Fruit fly (Drosophila melanogaster) whole organism, embryonic: ENCODE data around the gene HDAC6.

Experiments used
- Adf1 ChIP-seq: fragments of 200-800 bp; sonication (Bioruptor generic); IDR thresholded peaks from 2 replicates; pipeline ENCODE4 v1.3.6; 2022; ENCODE audit warnings: missing biosample characterization, missing genetic modification characterization
- Bdp1 ChIP-seq: fragments of 200-800 bp; sonication (Bioruptor generic); optimal IDR thresholded peaks from 3 replicates; lab custom pipeline; 2016; ENCODE audit warnings: missing biosample characterization, missing genetic modification characterization
- CG12071 ChIP-seq: fragments of 200-800 bp; sonication (Bioruptor generic); optimal IDR thresholded peaks from 3 replicates; lab custom pipeline; 2018; ENCODE audit warnings: missing biosample characterization, mild to moderate bottlenecking, missing genetic modification characterization
- CG12155 ChIP-seq: fragments of 200-800 bp; sonication (Bioruptor generic); optimal IDR thresholded peaks from 3 replicates; lab custom pipeline; 2016; ENCODE audit warnings: missing biosample characterization, missing genetic modification characterization
- CG12299 ChIP-seq: fragments of 200-800 bp; sonication (Bioruptor generic); optimal IDR thresholded peaks from 2 replicates; lab custom pipeline; 2018; ENCODE audit warnings: missing biosample characterization, mild to moderate bottlenecking, missing genetic modification characterization
- CG14710 ChIP-seq: fragments of 200-800 bp; sonication (Bioruptor generic); optimal IDR thresholded peaks from 3 replicates; lab custom pipeline; 2019; ENCODE audit warnings: missing biosample characterization, mild to moderate bottlenecking, missing genetic modification characterization, moderate library complexity
- CG1529 ChIP-seq: fragments of 200-800 bp; sonication (Bioruptor generic); optimal IDR thresholded peaks from 3 replicates; lab custom pipeline; 2018; ENCODE audit warnings: missing biosample characterization, missing genetic modification characterization
- CG16863 ChIP-seq: fragments of 200-800 bp; sonication (Bioruptor generic); optimal IDR thresholded peaks from 3 replicates; lab custom pipeline; 2016; ENCODE audit warnings: missing biosample characterization, missing genetic modification characterization
- CG18262 ChIP-seq: fragments of 200-800 bp; optimal IDR thresholded peaks from 3 replicates; lab custom pipeline; 2019; ENCODE audit warnings: missing biosample characterization, mild to moderate bottlenecking, missing genetic modification characterization, moderate library complexity
- CG1832 ChIP-seq: fragments of 200-800 bp; sonication (Bioruptor generic); optimal IDR thresholded peaks from 2 replicates; lab custom pipeline; 2017; ENCODE audit warnings: missing biosample characterization, mild to moderate bottlenecking, missing genetic modification characterization, inconsistent platforms
- CG2116 ChIP-seq: fragments of 200-800 bp; sonication (Bioruptor generic); optimal IDR thresholded peaks from 3 replicates; lab custom pipeline; 2018; ENCODE audit warnings: missing biosample characterization, mild to moderate bottlenecking, missing genetic modification characterization
- CG2889 ChIP-seq: fragments of 200-800 bp; sonication (Bioruptor generic); IDR thresholded peaks from 3 replicates; pipeline ENCODE4 v1.3.6; 2022; ENCODE audit warnings: missing biosample characterization, missing genetic modification characterization
- CG31388 ChIP-seq: fragments of 200-800 bp; sonication (Bioruptor generic); optimal IDR thresholded peaks from 2 replicates; lab custom pipeline; 2016; ENCODE audit warnings: missing biosample characterization, missing genetic modification characterization
- CG33213 ChIP-seq: fragments of 200-800 bp; sonication (Bioruptor generic); optimal IDR thresholded peaks from 3 replicates; lab custom pipeline; 2016; ENCODE audit warnings: missing biosample characterization, missing genetic modification characterization
- CG4820 ChIP-seq: fragments of 200-800 bp; sonication (Bioruptor generic); optimal IDR thresholded peaks from 3 replicates; lab custom pipeline; 2016; ENCODE audit warnings: missing biosample characterization, missing genetic modification characterization
- CG5180 ChIP-seq: fragments of 200-800 bp; sonication (Bioruptor generic); optimal IDR thresholded peaks from 3 replicates; lab custom pipeline; 2017; ENCODE audit warnings: missing biosample characterization, missing genetic modification characterization, mild to moderate bottlenecking, moderate library complexity, missing genetic modification reagents
- CG6854 ChIP-seq: fragments of 200-800 bp; sonication (Bioruptor generic); optimal IDR thresholded peaks from 3 replicates; lab custom pipeline; 2017; ENCODE audit warnings: missing biosample characterization, mild to moderate bottlenecking, missing genetic modification characterization
- CG7987 ChIP-seq: fragments of 200-800 bp; sonication (Bioruptor generic); optimal IDR thresholded peaks from 2 replicates; lab custom pipeline; 2018; ENCODE audit warnings: missing biosample characterization, mild to moderate bottlenecking, missing genetic modification characterization, moderate library complexity
- CG8281 ChIP-seq: fragments of 200-800 bp; sonication (Bioruptor generic); optimal IDR thresholded peaks from 2 replicates; lab custom pipeline; 2018; ENCODE audit warnings: missing biosample characterization, mild to moderate bottlenecking, missing genetic modification characterization, moderate library complexity
- CG8388 ChIP-seq: fragments of 200-800 bp; sonication (Bioruptor generic); optimal IDR thresholded peaks from 2 replicates; lab custom pipeline; 2019; ENCODE audit warnings: missing biosample characterization, mild to moderate bottlenecking, missing genetic modification characterization, moderate library complexity
- CG9932 ChIP-seq: fragments of 200-800 bp; sonication (Bioruptor generic); IDR thresholded peaks from 2 replicates; pipeline ENCODE4 v1.3.6; 2022; ENCODE audit warnings: missing biosample characterization, missing genetic modification characterization
- CTCF ChIP-seq: fragments of 200-800 bp; sonication (Bioruptor generic); optimal IDR thresholded peaks from 2 replicates; lab custom pipeline; 2017; ENCODE audit warnings: missing biosample characterization, mild to moderate bottlenecking, missing genetic modification characterization, moderate library complexity
- CoRest ChIP-seq: fragments of 200-800 bp; sonication (Bioruptor generic); optimal IDR thresholded peaks from 3 replicates; lab custom pipeline; 2018; ENCODE audit warnings: missing biosample characterization, mild to moderate bottlenecking, missing genetic modification characterization, moderate library complexity
- Deaf1 ChIP-seq: fragments of 200-800 bp; optimal IDR thresholded peaks from 3 replicates; lab custom pipeline; 2019; ENCODE audit warnings: missing biosample characterization, mild to moderate bottlenecking, missing genetic modification characterization, moderate library complexity
- Dfd ChIP-seq, 2 experiments: fragments of >200 bp; optimal IDR thresholded peaks; 2 replicates each; lab custom pipeline; 2017; ENCODE audit warnings: missing biosample characterization in 2 of 2, missing genetic modification characterization in 2 of 2
- Dref ChIP-seq: fragments of 200-800 bp; sonication (Bioruptor generic); IDR thresholded peaks from 2 replicates; pipeline ENCODE4 v1.3.6; 2022; ENCODE audit warnings: missing biosample characterization, missing genetic modification characterization
- H2.0 ChIP-seq: fragments of 200-800 bp; sonication (Bioruptor generic); IDR thresholded peaks from 2 replicates; pipeline ENCODE4 v1.3.6; 2022; ENCODE audit warnings: missing biosample characterization, missing genetic modification characterization
- Hey ChIP-seq: fragments of 200-800 bp; sonication (Bioruptor generic); optimal IDR thresholded peaks from 3 replicates; lab custom pipeline; 2018; ENCODE audit warnings: missing biosample characterization, mild to moderate bottlenecking, missing genetic modification characterization
- Hr39 ChIP-seq: fragments of >200 bp; optimal IDR thresholded peaks from 2 replicates; lab custom pipeline; 2017
- Hsf ChIP-seq: fragments of 200-800 bp; sonication (Bioruptor generic); optimal IDR thresholded peaks from 3 replicates; lab custom pipeline; 2016; ENCODE audit warnings: missing biosample characterization, missing genetic modification characterization
- NfI ChIP-seq: fragments of 200-800 bp; sonication (Bioruptor generic); optimal IDR thresholded peaks from 3 replicates; lab custom pipeline; 2018; ENCODE audit warnings: missing biosample characterization, mild to moderate bottlenecking, missing genetic modification characterization, moderate library complexity
- Ptx1 ChIP-seq: fragments of 200-800 bp; sonication (Bioruptor generic); IDR thresholded peaks from 2 replicates; pipeline ENCODE4 v1.3.6; 2022; ENCODE audit warnings: missing biosample characterization, missing genetic modification characterization
- Ravus ChIP-seq: fragments of 200-800 bp; sonication (Bioruptor generic); IDR thresholded peaks from 2 replicates; pipeline ENCODE4 v1.3.6; 2022; ENCODE audit warnings: missing biosample characterization, missing genetic modification characterization
- Rfx ChIP-seq: fragments of 200-800 bp; sonication (Bioruptor generic); IDR thresholded peaks from 2 replicates; pipeline ENCODE4 v1.3.6; 2022; ENCODE audit warnings: missing biosample characterization, missing genetic modification characterization
- Sry-δ ChIP-seq: fragments of 200-800 bp; sonication (Bioruptor generic); optimal IDR thresholded peaks from 2 replicates; lab custom pipeline; 2016; ENCODE audit warnings: missing biosample characterization, missing genetic modification characterization
- Xbp1 ChIP-seq: fragments of 200-800 bp; sonication (Bioruptor generic); optimal IDR thresholded peaks from 3 replicates; lab custom pipeline; 2016; ENCODE audit warnings: missing biosample characterization, mild to moderate bottlenecking, missing genetic modification characterization
- abd-A ChIP-seq: fragments of 200-800 bp; sonication (Bioruptor generic); optimal IDR thresholded peaks from 3 replicates; lab custom pipeline; 2019; ENCODE audit warnings: missing biosample characterization, mild to moderate bottlenecking, missing genetic modification characterization, moderate library complexity
- ase ChIP-seq: fragments of 200-800 bp; sonication (Bioruptor generic); IDR thresholded peaks from 3 replicates; pipeline ENCODE4 v1.3.6; 2022; ENCODE audit warnings: missing biosample characterization, missing genetic modification characterization
- chn ChIP-seq: fragments of 200-800 bp; sonication (Bioruptor generic); optimal IDR thresholded peaks from 2 replicates; lab custom pipeline; 2016; ENCODE audit warnings: missing biosample characterization, missing genetic modification characterization
- da ChIP-seq: fragments of 200-800 bp; sonication (Bioruptor generic); optimal IDR thresholded peaks from 2 replicates; lab custom pipeline; 2016; ENCODE audit warnings: missing biosample characterization, missing genetic modification characterization
- eyg ChIP-seq: fragments of 200-800 bp; sonication (Bioruptor generic); optimal IDR thresholded peaks from 3 replicates; lab custom pipeline; 2016; ENCODE audit warnings: missing biosample characterization, missing genetic modification characterization
- gcm2 ChIP-seq: fragments of 200-800 bp; sonication (Bioruptor generic); optimal IDR thresholded peaks from 2 replicates; lab custom pipeline; 2016; ENCODE audit warnings: missing biosample characterization, missing genetic modification characterization
- gfzf ChIP-seq: fragments of 200-800 bp; sonication (Bioruptor generic); optimal IDR thresholded peaks from 2 replicates; lab custom pipeline; 2016; ENCODE audit warnings: missing biosample characterization, mild to moderate bottlenecking, missing genetic modification characterization, moderate library complexity
- grau ChIP-seq: fragments of 200-800 bp; optimal IDR thresholded peaks from 3 replicates; lab custom pipeline; 2019; ENCODE audit warnings: missing biosample characterization, mild to moderate bottlenecking, missing genetic modification characterization, moderate library complexity
- hkb ChIP-seq, 2 experiments: fragments of 200-800 bp in 1 of 2; fragments of >200 bp in 1 of 2; sonication (Bioruptor generic) in 1 of 2; IDR thresholded peaks in 1 of 2; optimal IDR thresholded peaks in 1 of 2; 2 replicates each; pipeline versions ENCODE4 v1.3.6 to Lab custom; 2017 to 2022; ENCODE audit warnings: missing biosample characterization in 1 of 2, missing genetic modification characterization in 1 of 2
- lmd ChIP-seq: fragments of 200-800 bp; sonication (Bioruptor generic); IDR thresholded peaks from 2 replicates; pipeline ENCODE4 v1.3.6; 2022; ENCODE audit warnings: missing biosample characterization, missing genetic modification characterization
- nmo ChIP-seq: fragments of 200-800 bp; sonication (Bioruptor generic); optimal IDR thresholded peaks from 2 replicates; lab custom pipeline; 2018; ENCODE audit warnings: missing biosample characterization, mild to moderate bottlenecking, missing genetic modification characterization, moderate library complexity
- p53 ChIP-seq: fragments of 200-800 bp; sonication (Bioruptor generic); optimal IDR thresholded peaks from 2 replicates; lab custom pipeline; 2016; ENCODE audit warnings: missing biosample characterization, missing genetic modification characterization
- phol ChIP-seq: fragments of 200-800 bp; sonication (Bioruptor generic); optimal IDR thresholded peaks from 3 replicates; lab custom pipeline; 2018; ENCODE audit warnings: missing biosample characterization, mild to moderate bottlenecking, missing genetic modification characterization, moderate library complexity
- pzg ChIP-seq: fragments of 200-800 bp; sonication (Bioruptor generic); optimal IDR thresholded peaks from 3 replicates; lab custom pipeline; 2018; ENCODE audit warnings: missing biosample characterization, mild to moderate bottlenecking, missing genetic modification characterization, moderate library complexity
- ro ChIP-seq: fragments of 200-800 bp; sonication (Bioruptor generic); IDR thresholded peaks from 2 replicates; pipeline ENCODE4 v1.3.6; 2022; ENCODE audit warnings: missing biosample characterization, missing genetic modification characterization
- salm ChIP-seq: fragments of 200-800 bp; sonication (Bioruptor generic); optimal IDR thresholded peaks from 2 replicates; lab custom pipeline; 2018; ENCODE audit warnings: missing biosample characterization, mild to moderate bottlenecking, missing genetic modification characterization
- tup ChIP-seq: fragments of 200-800 bp; sonication (Bioruptor generic); optimal IDR thresholded peaks from 2 replicates; lab custom pipeline; 2016; ENCODE audit warnings: missing biosample characterization, mild to moderate bottlenecking, missing genetic modification characterization, moderate library complexity

The HDAC6 gene

dm6 chrX:15292794-15293193 is 40.3 kb upstream of the HDAC6 start, which contains the start of gene CG5877 (continued):
- TF ChIP-seq CG31388 (GFP tag; lab: Kevin White, UChicago) (no peak), Bdp1 (GFP tag; lab: Kevin White, UChicago) (no peak), phol (peak; percentile 7), eyg (GFP tag; lab: Kevin White, UChicago) (no peak), Adf1 (GFP tag; lab: Robert Waterston, UW) (no peak), CG4820 (no peak), CoRest (peak; percentile 5), CG33213 (GFP tag; lab: Kevin White, UChicago) (no peak), Ravus (GFP tag; lab: Robert Waterston, UW) (no peak), Dref (peak; percentile 88), CG12071 (GFP tag; lab: Kevin White, UChicago) (no peak), pzg (GFP tag; lab: Kevin White, UChicago) (peak; percentile 47), gcm2 (GFP tag; lab: Kevin White, UChicago) (no peak), CG8388 (GFP tag; lab: Kevin White, UChicago) (no peak), Rfx (GFP tag; lab: Robert Waterston, UW) (no peak), ro (GFP tag; lab: Robert Waterston, UW) (no peak), CG1529 (GFP tag; lab: Kevin White, UChicago) (no peak), Hsf (GFP tag; lab: Kevin White, UChicago) (no peak), CTCF (GFP tag; lab: Kevin White, UChicago) (peak; percentile 65), Deaf1 (tag; lab: Kevin White, UChicago) (peak; percentile 31), da (GFP tag; lab: Kevin White, UChicago) (no peak), CG14710 (tag; lab: Kevin White, UChicago) (peak; percentile 8), hkb (optimal IDR thresholded peaks at IDR 0.05; lab: Kevin White, UChicago) (no peak), hkb (GFP tag; IDR thresholded peaks at IDR 0.05; lab: Robert Waterston, UW) (no peak), abd-A (tag; lab: Kevin White, UChicago) (peak; percentile 76), CG2116 (GFP tag; lab: Kevin White, UChicago) (peak; percentile 25), CG7987 (GFP tag; lab: Kevin White, UChicago) (no peak), grau (tag; lab: Kevin White, UChicago) (no peak), p53 (GFP tag; lab: Kevin White, UChicago) (no peak), tup (GFP tag; lab: Kevin White, UChicago) (no peak), CG12155 (no peak), CG12299 (tag; lab: Kevin White, UChicago) (no peak), Ptx1 (GFP tag; lab: Robert Waterston, UW) (no peak), CG16863 (GFP tag; lab: Kevin White, UChicago) (no peak), Dfd (GFP tag; optimal IDR thresholded peaks at IDR 0.05; lab: Kevin White, UChicago) (no peak), CG18262 (no peak), CG5180 (GFP tag; lab: Kevin White, UChicago) (no peak), NfI (GFP tag; lab: Kevin White, UChicago) (no peak), CG9932 (GFP tag; lab: Robert Waterston, UW) (no peak), CG8281 (tag; lab: Kevin White, UChicago) (no peak), CG6854 (GFP tag; lab: Kevin White, UChicago) (no peak), lmd (GFP tag; lab: Robert Waterston, UW) (no peak), Hr39 (lab: Kevin White, UChicago) (no peak), Sry-δ (GFP tag; lab: Kevin White, UChicago) (peak; percentile 83), nmo (GFP tag; lab: Kevin White, UChicago) (peak; percentile 16), CG2889 (GFP tag; lab: Robert Waterston, UW) (no peak), ase (GFP tag; lab: Robert Waterston, UW) (no peak), gfzf (peak; percentile 37), salm (tag; lab: Kevin White, UChicago) (no peak), Xbp1 (GFP tag; lab: Kevin White, UChicago) (no peak), H2.0 (GFP tag; lab: Robert Waterston, UW) (no peak), CG1832 (GFP tag; lab: Kevin White, UChicago) (no peak), chn (no peak), Hey (tag; lab: Kevin White, UChicago) (no peak)
